Fruit fly (Drosophila melanogaster): Measurements from ENCODE around the gene croc.

Gene croc

DNA sequence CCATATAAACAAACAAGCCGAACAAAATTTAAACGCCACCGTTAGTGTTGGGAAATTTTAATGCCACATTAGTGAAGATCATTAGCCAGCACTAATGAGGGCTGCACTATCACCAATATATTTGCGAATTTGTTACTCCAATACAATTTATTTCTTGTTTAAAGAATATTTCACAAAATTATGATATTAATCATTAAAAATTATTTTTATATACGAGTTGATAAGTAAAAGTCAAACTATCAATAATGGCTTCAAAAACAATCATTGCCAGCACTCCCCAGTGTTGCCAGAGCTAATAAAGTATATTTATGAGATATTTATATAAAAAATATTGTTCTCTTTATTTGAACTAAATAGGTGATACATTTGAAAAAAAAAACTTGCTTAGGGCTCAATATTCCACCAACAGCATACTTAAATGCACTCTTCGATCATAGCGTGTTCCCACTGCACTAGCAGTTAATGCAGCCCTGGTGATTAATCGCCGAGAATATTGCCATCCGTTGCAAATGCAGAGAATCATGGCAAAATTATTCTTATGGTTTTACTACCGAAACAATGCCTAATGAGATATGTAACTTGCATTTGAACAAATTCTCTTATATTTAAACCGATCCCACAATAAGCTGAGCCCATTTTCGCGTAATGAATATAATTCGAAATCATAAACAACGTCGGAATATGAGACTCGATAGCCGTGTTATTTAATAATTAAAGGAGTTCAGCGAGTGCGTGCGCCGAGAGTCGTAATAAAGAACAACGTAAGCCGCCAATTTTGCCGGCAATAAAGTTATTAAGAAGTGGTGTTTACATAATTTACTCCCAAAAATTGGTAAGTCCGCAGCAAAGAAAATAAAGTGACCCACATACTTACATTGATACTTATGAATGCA is 39.8 kb upstream of the croc start, which contains the start of the genes SAK and Cdk12:
Gene SAK (minus strand): TSS at position 65 of the 893 bp plus-strand sequence.
Gene Cdk12 (plus strand): TSS at position 484 of the 893 bp plus-strand sequence.
- TF ChIP-seq fd96Ca (GFP tag; IDR thresholded peaks at IDR 0.05) (peak; percentile 69; the same call in 2 of the 3 replicates), CG8301 (tag; optimal IDR thresholded peaks at IDR 0.05) (peak; percentile 56), Ets98B (GFP tag; IDR thresholded peaks at IDR 0.05) (peak; percentile 72), CG12605 (GFP tag; IDR thresholded peaks at IDR 0.05) (0 out of 2 replicates have a peak, but pooled peaks have one; percentile 42), rn (GFP tag; IDR thresholded peaks at IDR 0.05) (no peak; the same call in 1 of the 2 replicates), Snoo (tag; optimal IDR thresholded peaks at IDR 0.05) (peak; percentile 77), CG10348 (GFP tag; IDR thresholded peaks at IDR 0.05) (peak; percentile 55; the same call in 1 of the 2 replicates), Pif1B (GFP tag; optimal IDR thresholded peaks at IDR 0.05) (peak; percentile 80), EcR (GFP tag; optimal IDR thresholded peaks at IDR 0.05) (no peak), gl (tag; optimal IDR thresholded peaks at IDR 0.05) (no peak), CG14655 (GFP tag; optimal IDR thresholded peaks at IDR 0.05) (peak; percentile 87), CG8159 (tag; optimal IDR thresholded peaks at IDR 0.05) (peak; percentile 84), Pif1A (GFP tag; optimal IDR thresholded peaks at IDR 0.05) (peak; percentile 67), CG13204 (GFP tag; optimal IDR thresholded peaks at IDR 0.05) (no peak), CG15710 (tag; optimal IDR thresholded peaks at IDR 0.05) (peak; percentile 79), CG32121 (GFP tag; IDR thresholded peaks at IDR 0.05) (peak; percentile 77), CG4496 (GFP tag; IDR thresholded peaks at IDR 0.05) (peak; percentile 84), D1 (tag; optimal IDR thresholded peaks at IDR 0.05) (no peak), CG9948 (tag; optimal IDR thresholded peaks at IDR 0.05) (peak; percentile 74), CG34367 (tag; optimal IDR thresholded peaks at IDR 0.05) (peak; percentile 70), CG17806 (tag; optimal IDR thresholded peaks at IDR 0.05) (peak; percentile 72)

- peak; percentile 46; the same call in 1 of the 2 replicates for TF ChIP-seq CG32121 (GFP tag; IDR thresholded peaks at IDR 0.05)
- peak; percentile 73 for TF ChIP-seq CG14655 (GFP tag; optimal IDR thresholded peaks at IDR 0.05)
- TF ChIP-seq Pif1B (GFP tag; optimal IDR thresholded peaks at IDR 0.05), result peak; percentile 37
- no peak for TF ChIP-seq CG13204 (GFP tag; optimal IDR thresholded peaks at IDR 0.05)
- TF ChIP-seq CG8301 (tag; optimal IDR thresholded peaks at IDR 0.05), result peak; percentile 72
- 0 out of 2 replicates have a peak, but pooled peaks have one; percentile 25 for TF ChIP-seq Ets98B (GFP tag; IDR thresholded peaks at IDR 0.05)
- no peak for TF ChIP-seq CG10348 (GFP tag; IDR thresholded peaks at IDR 0.05)
- TF ChIP-seq Pif1A (GFP tag; optimal IDR thresholded peaks at IDR 0.05), result peak; percentile 74
- TF ChIP-seq fd96Ca (GFP tag; IDR thresholded peaks at IDR 0.05), result no peak
- peak; percentile 39 for TF ChIP-seq CG9948 (tag; optimal IDR thresholded peaks at IDR 0.05)
- no peak for TF ChIP-seq rn (GFP tag; IDR thresholded peaks at IDR 0.05)
- peak; percentile 55 for TF ChIP-seq CG8159 (tag; optimal IDR thresholded peaks at IDR 0.05)
- peak; percentile 44 for TF ChIP-seq Snoo (tag; optimal IDR thresholded peaks at IDR 0.05)
- TF ChIP-seq CG12605 (GFP tag; IDR thresholded peaks at IDR 0.05), result 0 out of 2 replicates have a peak, but pooled peaks have one; percentile 21
- TF ChIP-seq CG4496 (GFP tag; IDR thresholded peaks at IDR 0.05), result peak; percentile 71
- peak; percentile 31 for TF ChIP-seq CG15710 (tag; optimal IDR thresholded peaks at IDR 0.05)
- no peak for TF ChIP-seq EcR (GFP tag; optimal IDR thresholded peaks at IDR 0.05)
- no peak for TF ChIP-seq D1 (tag; optimal IDR thresholded peaks at IDR 0.05)
- TF ChIP-seq gl (tag; optimal IDR thresholded peaks at IDR 0.05), result no peak
- TF ChIP-seq CG34367 (tag; optimal IDR thresholded peaks at IDR 0.05), result peak; percentile 25
- peak; percentile 45 for TF ChIP-seq CG17806 (tag; optimal IDR thresholded peaks at IDR 0.05)
These were observed 33.3 kb upstream of the croc start for dm6 chr3L:21509488-21510122.

DNA sequence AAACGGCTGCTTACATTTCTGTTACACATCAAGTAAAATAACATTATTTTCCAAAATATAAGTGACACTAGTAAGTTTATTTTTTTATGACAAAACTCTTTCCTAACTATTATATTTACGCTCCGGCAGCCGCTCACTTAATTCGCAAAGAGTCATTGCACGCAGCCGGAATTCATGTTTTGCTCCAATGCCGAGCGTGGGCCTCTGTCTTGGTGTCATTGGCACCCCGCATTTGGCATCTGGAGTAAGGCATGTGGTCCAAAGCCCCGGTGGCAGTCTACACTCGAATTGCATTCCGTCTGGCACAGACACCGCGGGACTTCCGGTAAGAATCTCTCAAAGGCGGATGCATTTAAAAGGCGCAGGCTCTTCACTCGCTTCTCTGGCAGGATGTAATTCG is 32.3 kb upstream of the croc start:
- TF ChIP-seq EcR (GFP tag; optimal IDR thresholded peaks at IDR 0.05), result peak; percentile 73
- TF ChIP-seq CG13204 (GFP tag; optimal IDR thresholded peaks at IDR 0.05), result no peak

- TF ChIP-seq CG12605 (GFP tag; IDR thresholded peaks at IDR 0.05), result no peak
- no peak for TF ChIP-seq CG15710 (tag; optimal IDR thresholded peaks at IDR 0.05)
- no peak for TF ChIP-seq CG14655 (GFP tag; optimal IDR thresholded peaks at IDR 0.05)
- no peak for TF ChIP-seq CG10348 (GFP tag; IDR thresholded peaks at IDR 0.05)
- no peak for TF ChIP-seq CG4496 (GFP tag; IDR thresholded peaks at IDR 0.05)
- TF ChIP-seq CG8159 (tag; optimal IDR thresholded peaks at IDR 0.05), result no peak
- no peak for TF ChIP-seq Pif1A (GFP tag; optimal IDR thresholded peaks at IDR 0.05)
- TF ChIP-seq CG34367 (tag; optimal IDR thresholded peaks at IDR 0.05), result no peak
- TF ChIP-seq D1 (tag; optimal IDR thresholded peaks at IDR 0.05), result no peak
- no peak for TF ChIP-seq fd96Ca (GFP tag; IDR thresholded peaks at IDR 0.05)
- TF ChIP-seq Pif1B (GFP tag; optimal IDR thresholded peaks at IDR 0.05), result no peak
- TF ChIP-seq Ets98B (GFP tag; IDR thresholded peaks at IDR 0.05), result no peak
- no peak for TF ChIP-seq CG8301 (tag; optimal IDR thresholded peaks at IDR 0.05)
- no peak for TF ChIP-seq Snoo (tag; optimal IDR thresholded peaks at IDR 0.05)
- TF ChIP-seq CG9948 (tag; optimal IDR thresholded peaks at IDR 0.05), result no peak
These were observed 31.7 kb upstream of the croc start for dm6 chr3L:21507955-21508354.

DNA sequence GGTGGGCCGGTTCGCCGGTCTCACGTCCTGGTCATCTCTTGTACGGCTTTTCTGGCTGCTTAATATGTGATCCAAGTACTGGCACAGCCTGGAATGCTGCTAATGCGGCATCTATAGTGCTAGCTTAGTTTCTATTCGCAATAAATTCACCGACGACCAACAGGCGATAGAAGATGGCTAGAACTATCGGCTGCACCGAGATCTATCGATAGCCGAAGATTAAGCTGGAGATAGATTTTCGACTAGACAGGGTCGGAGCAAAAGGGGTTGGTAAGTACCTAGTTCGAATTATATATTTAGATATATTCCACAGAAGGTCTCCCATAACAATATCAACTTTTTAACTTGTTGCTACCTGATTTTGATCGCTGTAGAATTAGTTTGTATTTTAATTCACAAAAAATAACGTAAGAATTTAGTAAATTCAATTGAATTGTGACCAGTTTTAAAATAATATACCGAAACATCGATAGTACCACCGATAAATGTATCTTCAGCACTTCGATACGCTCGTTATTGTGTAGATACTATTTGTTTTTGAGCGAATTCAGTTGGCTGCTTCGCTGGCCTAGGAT is 31.2 kb upstream of the croc start, which contains the start of the genes Glg1 and M6:
Gene Glg1 (minus strand): TSS at position 185 of the 575 bp plus-strand sequence.
Gene M6 (plus strand): TSS at position 499 of the 575 bp plus-strand sequence.
- TF ChIP-seq D1 (tag; optimal IDR thresholded peaks at IDR 0.05) (no peak), Ets98B (GFP tag; IDR thresholded peaks at IDR 0.05) (no peak; the same call in 1 of the 2 replicates), Pif1B (GFP tag; optimal IDR thresholded peaks at IDR 0.05) (no peak), CG34367 (tag; optimal IDR thresholded peaks at IDR 0.05) (no peak), CG10348 (GFP tag; IDR thresholded peaks at IDR 0.05) (no peak), Snoo (tag; optimal IDR thresholded peaks at IDR 0.05) (peak; percentile 46), CG8301 (tag; optimal IDR thresholded peaks at IDR 0.05) (peak; percentile 44), CG13204 (GFP tag; optimal IDR thresholded peaks at IDR 0.05) (no peak), CG32121 (GFP tag; IDR thresholded peaks at IDR 0.05) (peak; percentile 59; the same call in 1 of the 2 replicates), CG17806 (tag; optimal IDR thresholded peaks at IDR 0.05) (peak; percentile 35), CG12605 (GFP tag; IDR thresholded peaks at IDR 0.05) (no peak), EcR (GFP tag; optimal IDR thresholded peaks at IDR 0.05) (no peak), CG9948 (tag; optimal IDR thresholded peaks at IDR 0.05) (peak; percentile 36), fd96Ca (GFP tag; IDR thresholded peaks at IDR 0.05) (peak; percentile 56; the same call in 2 of the 3 replicates), gl (tag; optimal IDR thresholded peaks at IDR 0.05) (no peak), CG15710 (tag; optimal IDR thresholded peaks at IDR 0.05) (peak; percentile 56), rn (GFP tag; IDR thresholded peaks at IDR 0.05) (no peak), CG8159 (tag; optimal IDR thresholded peaks at IDR 0.05) (peak; percentile 70), CG14655 (GFP tag; optimal IDR thresholded peaks at IDR 0.05) (no peak), Pif1A (GFP tag; optimal IDR thresholded peaks at IDR 0.05) (no peak), CG4496 (GFP tag; IDR thresholded peaks at IDR 0.05) (peak; percentile 58; the same call in 1 of the 3 replicates)

Data from whole organism, pupa.